Worm (Caenorhabditis elegans) whole organism, L1 larva: Measurements from ENCODE around the gene nfm-1.

Experiments
- C34B4.2 ChIP-seq: sonication (generic microtip); optimal IDR thresholded peaks from 2 replicates; lab custom pipeline; 2017; ENCODE audit warnings: mild to moderate bottlenecking, missing genetic modification characterization, missing compliant biosample characterization
- F16B12.6 ChIP-seq: fragments of 150-350 bp; optimal IDR thresholded peaks from 2 replicates; lab custom pipeline; 2014; ENCODE audit warnings: missing biosample characterization, missing genetic modification characterization
- aly-2 ChIP-seq: fragments of 150-350 bp; optimal IDR thresholded peaks from 2 replicates; lab custom pipeline; 2014; ENCODE audit warnings: missing biosample characterization, missing genetic modification characterization
- ama-1 ChIP-seq: fragments of 150-350 bp; optimal IDR thresholded peaks from 2 replicates; lab custom pipeline; 2014
- ceh-82 ChIP-seq, 3 experiments: fragments of 150-350 bp in 1 of 3; sonication (generic microtip) in 2 of 3; optimal IDR thresholded peaks; 2 replicates each; lab custom pipeline; 2014 to 2017; ENCODE audit warnings: missing biosample characterization in 3 of 3, missing genetic modification characterization in 3 of 3
- ceh-88 ChIP-seq: fragments of 200-800 bp; sonication (Bioruptor generic); IDR thresholded peaks from 2 replicates; pipeline ENCODE4 v1.3.6; 2022; ENCODE audit warnings: missing genetic modification characterization, missing compliant biosample characterization
- ces-1 ChIP-seq: fragments of 150-350 bp; optimal IDR thresholded peaks from 2 replicates; lab custom pipeline; 2014; ENCODE audit warnings: missing biosample characterization, missing genetic modification reagents, missing genetic modification characterization
- efl-1 ChIP-seq, 4 experiments: fragments of 150-350 bp; optimal IDR thresholded peaks in 3 of 4; peaks in 1 of 4; 1 replicate in 1 of 4; 2 replicates in 3 of 4; lab custom pipeline; 2014; ENCODE audit warnings: missing biosample characterization in 2 of 4, missing genetic modification characterization in 2 of 4, missing genetic modification reagents in 2 of 4
- egl-27 ChIP-seq, 2 experiments: fragments of 150-350 bp in 1 of 2; sonication (generic microtip); optimal IDR thresholded peaks; 3 replicates each; lab custom pipeline; 2017 to 2018; ENCODE audit warnings: missing biosample characterization in 2 of 2, missing genetic modification characterization in 2 of 2, missing genetic modification reagents in 2 of 2
- elt-2 ChIP-seq: sonication (generic microtip); optimal IDR thresholded peaks from 2 replicates; lab custom pipeline; 2016; ENCODE audit warnings: missing genetic modification characterization, mild to moderate bottlenecking, inconsistent platforms, missing compliant biosample characterization, missing genetic modification reagents
- fkh-10 ChIP-seq: sonication (generic microtip); optimal IDR thresholded peaks from 2 replicates; lab custom pipeline; 2017; ENCODE audit warnings: missing biosample characterization, missing genetic modification reagents, missing genetic modification characterization
- grh-1 ChIP-seq: fragments of 200-800 bp; sonication (Bioruptor generic); IDR thresholded peaks from 2 replicates; pipeline ENCODE4 v1.3.6; 2022; ENCODE audit warnings: missing genetic modification reagents, missing genetic modification characterization, missing compliant biosample characterization
- hlh-4 ChIP-seq: sonication (generic microtip); optimal IDR thresholded peaks from 2 replicates; lab custom pipeline; 2016; ENCODE audit warnings: mild to moderate bottlenecking, missing genetic modification characterization, missing compliant biosample characterization
- irx-1 ChIP-seq: sonication (generic microtip); optimal IDR thresholded peaks from 2 replicates; lab custom pipeline; 2016; ENCODE audit warnings: missing genetic modification characterization, missing compliant biosample characterization
- isw-1 ChIP-seq: fragments of 200-800 bp; sonication (Bioruptor generic); IDR thresholded peaks from 2 replicates; pipeline ENCODE4 v1.3.6; 2022; ENCODE audit warnings: missing genetic modification characterization, missing compliant biosample characterization
- jun-1 ChIP-seq: fragments of 150-350 bp; optimal IDR thresholded peaks from 2 replicates; lab custom pipeline; 2014; ENCODE audit warnings: missing biosample characterization, missing genetic modification reagents, missing genetic modification characterization
- lin-13 ChIP-seq: fragments of 150-350 bp; optimal IDR thresholded peaks from 2 replicates; lab custom pipeline; 2014; ENCODE audit warnings: missing biosample characterization, missing genetic modification reagents, missing genetic modification characterization
- lin-35 ChIP-seq, 2 experiments: fragments of 150-350 bp; optimal IDR thresholded peaks; 2 replicates each; lab custom pipeline; 2014; ENCODE audit warnings: missing biosample characterization in 2 of 2, missing genetic modification characterization in 2 of 2, missing genetic modification reagents in 2 of 2
- lir-3 ChIP-seq: sonication (generic microtip); optimal IDR thresholded peaks from 2 replicates; lab custom pipeline; 2016; ENCODE audit warnings: mild to moderate bottlenecking, missing genetic modification characterization, moderate library complexity, missing compliant biosample characterization; ENCODE audit not compliant: poor library complexity
- lsy-2 ChIP-seq, 2 experiments: fragments of 150-350 bp; optimal IDR thresholded peaks; 2 replicates each; lab custom pipeline; 2014; ENCODE audit warnings: missing biosample characterization in 2 of 2, missing genetic modification characterization in 2 of 2
- mab-9 ChIP-seq: fragments of 200-800 bp; sonication (Bioruptor generic); IDR thresholded peaks from 2 replicates; pipeline ENCODE4 v1.3.6; 2022; ENCODE audit warnings: missing genetic modification reagents, missing genetic modification characterization, missing compliant biosample characterization
- mep-1 ChIP-seq: fragments of 150-350 bp; optimal IDR thresholded peaks from 2 replicates; lab custom pipeline; 2014; ENCODE audit warnings: missing biosample characterization, missing genetic modification characterization
- nhr-11 ChIP-seq: fragments of 150-350 bp; optimal IDR thresholded peaks from 2 replicates; lab custom pipeline; 2014; ENCODE audit warnings: missing biosample characterization, missing genetic modification characterization
- nhr-19 ChIP-seq: fragments of 200-800 bp; sonication (Bioruptor generic); conservative IDR thresholded peaks from 2 replicates; pipeline ENCODE4 v1.3.6; 2022; ENCODE audit warnings: missing genetic modification characterization, missing compliant biosample characterization
- nhr-20 ChIP-seq: sonication (generic microtip); optimal IDR thresholded peaks from 2 replicates; lab custom pipeline; 2016; ENCODE audit warnings: mild to moderate bottlenecking, missing genetic modification characterization, missing compliant biosample characterization
- nhr-237 ChIP-seq: fragments of 150-350 bp; optimal IDR thresholded peaks from 2 replicates; lab custom pipeline; 2014; ENCODE audit warnings: missing biosample characterization, missing genetic modification characterization
- nhr-47 ChIP-seq: sonication (generic microtip); optimal IDR thresholded peaks from 2 replicates; lab custom pipeline; 2016; ENCODE audit warnings: mild to moderate bottlenecking, missing genetic modification characterization, moderate library complexity, missing compliant biosample characterization
- nhr-71 ChIP-seq: sonication (generic microtip); optimal IDR thresholded peaks from 2 replicates; lab custom pipeline; 2016; ENCODE audit warnings: mild to moderate bottlenecking, missing genetic modification characterization, moderate library complexity, missing compliant biosample characterization
- nhr-84 ChIP-seq: sonication (generic microtip); optimal IDR thresholded peaks from 2 replicates; lab custom pipeline; 2017; ENCODE audit warnings: missing biosample characterization, missing genetic modification characterization
- pqm-1 ChIP-seq: sonication (generic microtip); optimal IDR thresholded peaks from 3 replicates; lab custom pipeline; 2017; ENCODE audit warnings: missing biosample characterization, missing genetic modification characterization
- rnt-1 ChIP-seq: sonication (generic microtip); optimal IDR thresholded peaks from 2 replicates; lab custom pipeline; 2016; ENCODE audit warnings: mild to moderate bottlenecking, missing genetic modification characterization, moderate library complexity, missing compliant biosample characterization
- skn-1 ChIP-seq: fragments of 150-350 bp; optimal IDR thresholded peaks from 2 replicates; lab custom pipeline; 2014; ENCODE audit warnings: missing biosample characterization, missing genetic modification characterization
- snpc-4 ChIP-seq: fragments of 150-350 bp; optimal IDR thresholded peaks from 2 replicates; lab custom pipeline; 2014; ENCODE audit warnings: missing biosample characterization, missing genetic modification characterization
- snu-23 ChIP-seq: sonication (generic microtip); optimal IDR thresholded peaks from 2 replicates; lab custom pipeline; 2016; ENCODE audit warnings: missing genetic modification characterization, missing compliant biosample characterization
- sox-4 ChIP-seq: sonication (generic microtip); optimal IDR thresholded peaks from 2 replicates; lab custom pipeline; 2016; ENCODE audit warnings: missing genetic modification characterization, missing compliant biosample characterization
- swsn-7 ChIP-seq: sonication (generic microtip); optimal IDR thresholded peaks from 2 replicates; lab custom pipeline; 2016; ENCODE audit warnings: missing genetic modification characterization, missing compliant biosample characterization
- tlp-1 ChIP-seq: fragments of 150-350 bp; optimal IDR thresholded peaks from 2 replicates; lab custom pipeline; 2014; ENCODE audit warnings: missing biosample characterization, missing genetic modification characterization
- unc-86 ChIP-seq: sonication (generic microtip); optimal IDR thresholded peaks from 2 replicates; lab custom pipeline; 2016; ENCODE audit warnings: missing genetic modification characterization, missing compliant biosample characterization
- unc-98 ChIP-seq: fragments of 200-800 bp; sonication (Bioruptor generic); IDR thresholded peaks from 2 replicates; pipeline ENCODE4 v1.3.6; 2022; ENCODE audit warnings: missing genetic modification characterization, missing compliant biosample characterization
- xbp-1 ChIP-seq: sonication (generic microtip); optimal IDR thresholded peaks from 2 replicates; lab custom pipeline; 2016; ENCODE audit warnings: missing genetic modification characterization, missing compliant biosample characterization
- zip-4 ChIP-seq: fragments of 200-800 bp; sonication (Bioruptor generic); optimal IDR thresholded peaks from 2 replicates; lab custom pipeline; 2018; ENCODE audit warnings: mild to moderate bottlenecking, missing genetic modification characterization, moderate library complexity, missing compliant biosample characterization
- ztf-11 ChIP-seq, 2 experiments: sonication (generic microtip); optimal IDR thresholded peaks; 2 replicates each; lab custom pipeline; 2016 to 2017; ENCODE audit warnings: missing genetic modification characterization in 2 of 2, missing biosample characterization in 1 of 2, missing compliant biosample characterization in 1 of 2
- ztf-4 ChIP-seq: fragments of 150-350 bp; optimal IDR thresholded peaks from 2 replicates; lab custom pipeline; 2014; ENCODE audit warnings: missing biosample characterization, missing genetic modification characterization

The nfm-1 gene

DNA sequence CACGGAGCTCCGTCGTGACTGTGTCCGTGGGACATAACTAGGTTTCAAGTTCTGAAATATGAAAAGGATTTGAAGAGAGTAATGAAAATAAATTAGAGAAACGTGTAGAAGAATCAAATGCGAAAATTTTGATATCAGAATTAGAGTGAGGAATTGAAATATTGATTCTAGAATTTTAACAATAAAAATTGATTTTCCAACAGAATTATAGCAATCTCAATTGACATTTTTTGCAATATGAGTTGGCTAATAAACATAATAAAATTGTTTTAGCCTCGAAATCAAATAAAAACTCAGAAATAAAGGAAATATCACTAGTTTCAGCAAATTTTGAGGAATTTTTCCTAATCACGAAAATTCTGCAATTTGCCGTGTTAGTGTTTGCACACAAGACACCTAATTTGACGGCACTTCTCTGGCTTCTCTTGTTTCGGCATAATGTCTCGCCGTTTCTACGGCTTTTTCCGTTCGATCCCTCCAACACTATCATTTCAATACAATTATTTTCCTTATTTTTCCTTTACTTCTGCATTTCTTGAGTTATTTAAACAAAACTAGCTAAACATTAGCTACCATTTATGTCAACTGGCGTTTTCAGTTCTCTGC lies 42.9 kb upstream of the nfm-1 start, which contains the start of gene nmt-1 (continued):
- TF ChIP-seq lir-3: peak; percentile 15
- TF ChIP-seq sox-4: no peak
- TF ChIP-seq nhr-19: peak; percentile 60
- peak in 2 of 3 experiments; percentile 7 to 12 for TF ChIP-seq ceh-82 (tag; optimal IDR thresholded peaks at IDR 0.05; lab: Kevin White, UChicago)
- no peak for TF ChIP-seq elt-2 (tag; lab: Kevin White, UChicago)
- TF ChIP-seq nhr-20: peak; percentile 48
- peak; percentile 69 for TF ChIP-seq snu-23 (GFP tag; lab: Kevin White, UChicago)
- TF ChIP-seq unc-86 (tag; lab: Kevin White, UChicago): peak; percentile 29
- peak; percentile 54 for TF ChIP-seq rnt-1 (tag; lab: Kevin White, UChicago)
- TF ChIP-seq hlh-4: no peak
- peak; percentile 97 for TF ChIP-seq F16B12.6
- TF ChIP-seq snpc-4 (tag; lab: Kevin White, UChicago): no peak
- TF ChIP-seq, all 84 proteins: peak for 22

DNA sequence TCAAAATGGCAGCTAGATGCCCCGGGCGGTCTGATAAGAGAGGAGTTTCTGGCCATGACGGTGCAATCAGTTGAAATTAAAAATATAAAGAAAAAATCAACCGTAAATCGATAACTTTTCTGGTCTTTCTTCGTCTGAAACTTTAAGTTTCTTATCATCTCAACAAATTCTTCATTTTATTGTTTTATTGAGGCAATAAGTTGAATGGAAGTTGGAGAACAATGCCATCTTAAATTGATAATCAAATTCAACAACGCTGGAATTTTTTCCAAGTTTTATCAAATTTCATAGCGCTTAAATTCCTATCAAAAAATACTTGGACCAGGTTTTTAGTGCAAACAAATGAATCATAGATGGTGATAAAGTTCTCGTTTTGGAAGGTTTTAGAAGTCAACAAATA lies 42.3 kb upstream of the nfm-1 start:
- TF ChIP-seq pqm-1 (tag; lab: Kevin White, UChicago) (peak; percentile 50), snpc-4 (tag; lab: Kevin White, UChicago) (no peak), elt-2 (tag; lab: Kevin White, UChicago) (peak; percentile 91)

DNA sequence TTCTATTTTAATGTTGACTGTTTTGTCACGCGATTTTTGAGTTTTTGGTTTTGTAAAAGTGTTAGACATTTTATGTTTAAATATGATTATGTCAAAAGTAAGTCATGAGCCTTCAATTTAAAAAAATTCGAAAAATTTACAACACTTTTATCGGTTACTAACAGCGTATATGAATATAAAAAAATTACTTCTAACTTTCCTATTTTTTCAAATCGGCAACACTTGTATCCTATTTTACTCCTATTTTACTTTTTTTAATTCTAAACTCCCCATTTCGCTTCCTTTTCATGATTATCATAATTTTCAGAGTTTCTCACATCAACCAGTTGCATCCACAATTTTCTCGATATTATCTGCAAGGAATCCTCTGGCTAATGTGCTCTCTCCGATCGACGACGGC lies 40.9 kb upstream of the nfm-1 start, which contains the start of gene kin-18:
kin-18 (plus strand) TSS at position 301 of the 400 bp plus-strand sequence.
- TF ChIP-seq fkh-10 (GFP tag; lab: Kevin White, UChicago) (no peak), irx-1 (no peak), ztf-4 (tag; lab: Kevin White, UChicago) (no peak), nhr-71 (tag; lab: Kevin White, UChicago) (no peak), grh-1 (GFP tag; lab: Robert Waterston, UW) (no peak), nhr-237 (tag; lab: Kevin White, UChicago) (no peak), lin-13 (GFP tag; lab: Kevin White, UChicago) (no peak), swsn-7 (tag; lab: Kevin White, UChicago) (no peak), nhr-47 (no peak), ces-1 (no peak)

DNA sequence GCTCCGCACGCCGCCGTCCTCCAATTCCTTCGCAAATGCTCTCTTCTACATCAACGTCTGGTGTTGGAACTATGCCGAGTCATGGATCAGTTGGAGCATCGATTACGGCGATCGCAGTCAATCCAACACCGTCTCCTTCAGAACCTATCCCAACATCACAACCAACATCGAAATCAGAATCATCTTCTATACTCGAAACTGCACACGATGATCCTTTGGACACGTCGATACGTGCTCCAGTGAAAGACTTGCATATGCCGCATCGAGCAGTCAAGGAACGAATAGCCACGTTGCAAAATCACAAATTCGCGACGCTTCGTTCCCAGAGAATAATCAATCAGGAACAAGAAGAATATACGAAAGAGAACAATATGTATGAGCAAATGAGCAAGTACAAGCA lies 38.3 kb upstream of the nfm-1 start:
- no peak for TF ChIP-seq snpc-4 (tag; lab: Kevin White, UChicago)
- TF ChIP-seq efl-1 (optimal IDR thresholded peaks at IDR 0.05; lab: Kevin White, UChicago): no peak
- peak in 1 of 2 experiments; percentile 80 for TF ChIP-seq efl-1 (GFP tag; optimal IDR thresholded peaks at IDR 0.05 in 1 of 2; lab: Kevin White, UChicago)

DNA sequence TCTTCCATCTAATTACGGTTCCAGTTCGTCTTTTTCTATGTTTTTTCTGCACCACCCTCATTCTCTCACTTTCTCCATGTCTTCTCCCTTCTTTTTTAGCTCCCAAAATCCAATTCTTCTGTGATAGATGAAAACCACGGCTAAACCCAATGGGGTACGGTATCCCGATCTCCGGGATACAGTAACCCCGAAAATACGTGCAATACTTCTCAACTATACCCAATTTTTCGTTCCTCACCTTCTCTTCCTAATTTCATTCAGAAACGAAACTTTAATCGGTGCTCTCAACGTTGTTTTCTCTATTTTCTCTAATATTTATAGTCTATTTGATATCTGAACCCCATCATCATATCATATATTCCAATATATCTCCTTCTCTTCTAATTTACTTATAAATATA lies 35.6 kb upstream of the nfm-1 start:
- TF ChIP-seq unc-98 (no peak), ceh-88 (GFP tag; lab: Robert Waterston, UW) (peak; percentile 19; the same call in 1 of the 2 replicates), egl-27 (tag; optimal IDR thresholded peaks at IDR 0.05; lab: Kevin White, UChicago) (no peak), nhr-84 (tag; lab: Kevin White, UChicago) (no peak), hlh-4 (no peak), nhr-11 (tag; lab: Kevin White, UChicago) (no peak), elt-2 (tag; lab: Kevin White, UChicago) (no peak), xbp-1 (tag; lab: Kevin White, UChicago) (no peak), nhr-19 (0 out of 2 replicates have a peak, but pooled peaks have one; percentile 19), ama-1 (no peak), nhr-237 (tag; lab: Kevin White, UChicago) (no peak), nhr-71 (tag; lab: Kevin White, UChicago) (peak; percentile 12), efl-1 (optimal IDR thresholded peaks at IDR 0.05; lab: Kevin White, UChicago) (no peak), efl-1 (GFP tag; optimal IDR thresholded peaks at IDR 0.05 in 1 of 2; lab: Kevin White, UChicago) (peak in 1 of 2 experiments; percentile 29), isw-1 (GFP tag; lab: Robert Waterston, UW) (no peak), C34B4.2 (no peak), lsy-2 (tag; optimal IDR thresholded peaks at IDR 0.05; lab: Kevin White, UChicago) (no peak), lin-13 (GFP tag; lab: Kevin White, UChicago) (no peak), mab-9 (GFP tag; lab: Robert Waterston, UW) (0 out of 2 replicates have a peak, but pooled peaks have one; percentile 10), ztf-11 (tag; optimal IDR thresholded peaks at IDR 0.05; lab: Kevin White, UChicago) (no peak), jun-1 (tag; lab: Kevin White, UChicago) (no peak), lin-35 (GFP tag; optimal IDR thresholded peaks at IDR 0.05; lab: Kevin White, UChicago) (no peak), tlp-1 (tag; lab: Kevin White, UChicago) (no peak), mep-1 (tag; lab: Kevin White, UChicago) (no peak), zip-4 (GFP tag; lab: Kevin White, UChicago) (no peak), aly-2 (tag; lab: Kevin White, UChicago) (no peak), sox-4 (no peak), skn-1 (tag; lab: Kevin White, UChicago) (no peak)
